Fruit fly (Drosophila melanogaster): ENCODE measurements around the gene tim.

Gene tim

DNA sequence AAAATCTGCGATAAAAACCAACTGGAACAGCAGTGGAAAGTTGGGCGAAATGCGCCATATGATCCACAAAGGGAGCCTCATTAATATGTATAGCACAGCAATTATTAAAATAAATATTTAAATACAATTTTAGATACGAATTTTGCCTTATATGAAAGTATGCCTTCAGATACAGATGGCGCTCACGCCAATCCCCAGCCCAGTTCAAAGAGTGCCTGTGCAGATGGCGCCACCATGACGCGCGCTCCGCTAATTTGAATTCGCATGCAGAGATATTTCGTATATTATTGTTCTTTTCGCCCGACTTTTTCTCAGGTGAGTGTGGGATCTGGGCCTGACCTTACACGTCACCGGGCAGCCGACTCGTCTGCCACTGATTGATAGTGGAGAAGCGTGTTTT, 35.7 kb downstream of the tim start, which contains the start of gene Pgant4 (continued):
- TF ChIP-seq Dad (GFP tag; optimal IDR thresholded peaks at IDR 0.05): no peak
- no peak for TF ChIP-seq sima (GFP tag; optimal IDR thresholded peaks at IDR 0.05)
- peak; percentile 15 for TF ChIP-seq CG2116 (GFP tag; optimal IDR thresholded peaks at IDR 0.05)
- no peak for TF ChIP-seq exex (tag; optimal IDR thresholded peaks at IDR 0.05)
- no peak for TF ChIP-seq Ravus (GFP tag; IDR thresholded peaks at IDR 0.05)
- TF ChIP-seq Nf-YC (tag; optimal IDR thresholded peaks at IDR 0.05): peak; percentile 37
- peak; percentile 33; the same call in 1 of the 2 replicates for TF ChIP-seq gsb (GFP tag; IDR thresholded peaks at IDR 0.05)
- no peak for TF ChIP-seq dmrt99B (tag; optimal IDR thresholded peaks at IDR 0.05)
- no peak for TF ChIP-seq en (GFP tag; optimal IDR thresholded peaks at IDR 0.05)

DNA sequence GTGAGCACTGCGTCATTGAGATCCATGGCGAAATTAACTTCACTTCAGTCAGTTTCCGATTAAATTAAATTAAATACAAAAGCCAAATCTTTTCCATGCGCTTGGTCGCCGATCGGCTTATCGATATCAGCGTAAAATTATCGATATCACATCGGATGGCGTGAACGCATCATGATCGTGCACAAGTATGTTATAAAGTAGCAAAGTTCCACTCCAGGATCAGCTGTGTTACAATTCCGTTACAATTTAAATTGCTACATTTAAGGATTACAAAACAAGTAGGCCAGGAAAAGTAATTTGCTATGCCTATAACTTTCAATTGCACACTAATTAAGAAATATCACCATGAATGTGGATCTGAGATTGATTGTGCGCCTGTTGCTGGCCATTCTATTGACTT, 38.0 kb downstream of the tim start, which contains the start of the genes Pif1 and CG31776:
TSS of gene Pif1 (minus strand) at position 136 of the 400 bp plus-strand sequence.
TSS of gene CG31776 (plus strand) at position 314 of the 400 bp plus-strand sequence.
- peak; percentile 32 for TF ChIP-seq CG33213 (GFP tag; optimal IDR thresholded peaks at IDR 0.05)
- TF ChIP-seq bbx (GFP tag; IDR thresholded peaks at IDR 0.05; ENCODE audit: partially characterized antibody): peak; percentile 92
- TF ChIP-seq pita (GFP tag; optimal IDR thresholded peaks at IDR 0.05): peak; percentile 69
- peak; percentile 38 for TF ChIP-seq YL-1 (GFP tag; optimal IDR thresholded peaks at IDR 0.05)
- no peak for TF ChIP-seq Ets65A (GFP tag)
- TF ChIP-seq Med (GFP tag): peak; percentile 82
- peak; percentile 68 for TF ChIP-seq sens (GFP tag)
- peak; percentile 75; the same call in 2 of the 3 replicates for TF ChIP-seq hb (GFP tag; IDR thresholded peaks at IDR 0.05; ENCODE audit: partially characterized antibody)
- no peak for TF ChIP-seq CG1647 (GFP tag; optimal IDR thresholded peaks at IDR 0.05)
- TF ChIP-seq trem (tag; optimal IDR thresholded peaks at IDR 0.05): peak; percentile 83
- peak; percentile 12 for TF ChIP-seq sug (tag; optimal IDR thresholded peaks at IDR 0.05)
- peak; percentile 78 for TF ChIP-seq CG3995 (GFP tag; optimal IDR thresholded peaks at IDR 0.05)
- TF ChIP-seq CG42726 (GFP tag; IDR thresholded peaks at IDR 0.05; ENCODE audit: partially characterized antibody): peak; percentile 89
- TF ChIP-seq HLH4C (GFP tag; IDR thresholded peaks at IDR 0.05; ENCODE audit: partially characterized antibody): peak; percentile 90
- TF ChIP-seq CG34422 (GFP tag; IDR thresholded peaks at IDR 0.05): peak; percentile 19; the same call in 1 of the 3 replicates
- TF ChIP-seq tll (GFP tag; optimal IDR thresholded peaks at IDR 0.05): peak in 1 of 2 experiments; percentile 39
- TF ChIP-seq zen2 (GFP tag; IDR thresholded peaks at IDR 0.05; ENCODE audit: partially characterized antibody): peak; percentile 92
- peak; percentile 37 for TF ChIP-seq zen (tag; optimal IDR thresholded peaks at IDR 0.05)
- TF ChIP-seq CG12659 (GFP tag; optimal IDR thresholded peaks at IDR 0.05): peak; percentile 27
- TF ChIP-seq CG10267 (tag; optimal IDR thresholded peaks at IDR 0.05): peak; percentile 53
- peak; percentile 92 for TF ChIP-seq CG6791 (GFP tag; IDR thresholded peaks at IDR 0.05; ENCODE audit: partially characterized antibody)
- TF ChIP-seq CG9797 (GFP tag; optimal IDR thresholded peaks at IDR 0.05): peak; percentile 65
- no peak for TF ChIP-seq pan (optimal IDR thresholded peaks at IDR 0.05)
- no peak for TF ChIP-seq pan (GFP tag; optimal IDR thresholded peaks at IDR 0.05 in 1 of 2, IDR thresholded peaks at IDR 0.05 in 1 of 2)
- TF ChIP-seq MBD-R2 (GFP tag; IDR thresholded peaks at IDR 0.05): peak; percentile 79
- peak; percentile 88 for TF ChIP-seq pzg (GFP tag; optimal IDR thresholded peaks at IDR 0.05)
- peak; percentile 64; the same call in 2 of the 3 replicates for TF ChIP-seq vnd (GFP tag; IDR thresholded peaks at IDR 0.05; ENCODE audit: partially characterized antibody)
- peak; percentile 73 for TF ChIP-seq tna (GFP tag; IDR thresholded peaks at IDR 0.05; ENCODE audit: partially characterized antibody)
- TF ChIP-seq sna (GFP tag; IDR thresholded peaks at IDR 0.05; ENCODE audit: partially characterized antibody): peak; percentile 73
- TF ChIP-seq BEAF-32 (GFP tag; optimal IDR thresholded peaks at IDR 0.05): peak; percentile 92
- TF ChIP-seq cato (GFP tag; optimal IDR thresholded peaks at IDR 0.05; ENCODE audit: borderline replicate concordance): no peak
- TF ChIP-seq CG13287 (GFP tag; IDR thresholded peaks at IDR 0.05; ENCODE audit: partially characterized antibody): peak; percentile 82
- TF ChIP-seq CG4424 (GFP tag; optimal IDR thresholded peaks at IDR 0.05): no peak
- TF ChIP-seq phol (tag; optimal IDR thresholded peaks at IDR 0.05): peak; percentile 38
- TF ChIP-seq sd (tag; optimal IDR thresholded peaks at IDR 0.05): peak; percentile 23
- peak; percentile 79; the same call in 1 of the 2 replicates for TF ChIP-seq ato (GFP tag; IDR thresholded peaks at IDR 0.05; ENCODE audit: partially characterized antibody)
- TF ChIP-seq chinmo (GFP tag; IDR thresholded peaks at IDR 0.05; ENCODE audit: partially characterized antibody): peak; percentile 73; the same call in 2 of the 4 replicates
- peak; percentile 43 for TF ChIP-seq Lhr (GFP tag; optimal IDR thresholded peaks at IDR 0.05)
